Fruit fly (Drosophila melanogaster) whole organism, embryonic: ENCODE results near the gene PNPase.

ENCODE experiments used
- Abd-B ChIP-seq: fragments of 200-800 bp; sonication (Bioruptor generic); optimal IDR thresholded peaks from 2 replicates; lab custom pipeline; 2018; ENCODE audit warnings: missing biosample characterization, mild to moderate bottlenecking, missing genetic modification characterization, moderate library complexity
- CG10654 ChIP-seq: fragments of 200-800 bp; sonication (Bioruptor generic); optimal IDR thresholded peaks from 2 replicates; lab custom pipeline; 2016; ENCODE audit warnings: missing biosample characterization, missing genetic modification characterization
- CG11085 ChIP-seq: fragments of 200-800 bp; sonication (Bioruptor generic); IDR thresholded peaks from 2 replicates; pipeline ENCODE4 v1.3.6; 2022; ENCODE audit warnings: missing biosample characterization, missing genetic modification characterization
- CG12219 ChIP-seq: fragments of 200-800 bp; sonication (Bioruptor generic); optimal IDR thresholded peaks from 3 replicates; lab custom pipeline; 2018; ENCODE audit warnings: missing biosample characterization, mild to moderate bottlenecking, missing genetic modification characterization
- CG13624 ChIP-seq: fragments of 200-800 bp; sonication (Bioruptor generic); optimal IDR thresholded peaks from 2 replicates; lab custom pipeline; 2016; ENCODE audit warnings: missing biosample characterization, missing genetic modification characterization
- CG1602 ChIP-seq: fragments of 200-800 bp; sonication (Bioruptor generic); optimal IDR thresholded peaks from 3 replicates; lab custom pipeline; 2016; ENCODE audit warnings: missing biosample characterization, missing genetic modification characterization
- CG1792 ChIP-seq: fragments of 200-800 bp; sonication (Bioruptor generic); optimal IDR thresholded peaks from 2 replicates; lab custom pipeline; 2016; ENCODE audit warnings: missing biosample characterization, missing genetic modification characterization
- CG30020 ChIP-seq: fragments of 200-800 bp; optimal IDR thresholded peaks from 2 replicates; lab custom pipeline; 2019; ENCODE audit warnings: missing biosample characterization, mild to moderate bottlenecking, missing genetic modification characterization, moderate library complexity
- CG31365 ChIP-seq: fragments of 200-800 bp; sonication (Bioruptor generic); optimal IDR thresholded peaks from 2 replicates; lab custom pipeline; 2018; ENCODE audit warnings: missing biosample characterization, mild to moderate bottlenecking, missing genetic modification characterization
- CG43689 ChIP-seq: fragments of 200-800 bp; sonication (Bioruptor generic); IDR thresholded peaks from 2 replicates; pipeline ENCODE4 v1.3.6; 2022; ENCODE audit warnings: missing biosample characterization, missing genetic modification characterization
- CG5180 ChIP-seq: fragments of 200-800 bp; sonication (Bioruptor generic); optimal IDR thresholded peaks from 3 replicates; lab custom pipeline; 2017; ENCODE audit warnings: missing biosample characterization, missing genetic modification characterization, mild to moderate bottlenecking, moderate library complexity, missing genetic modification reagents
- CG6175 ChIP-seq: fragments of 200-800 bp; sonication (Bioruptor generic); IDR thresholded peaks from 3 replicates; pipeline ENCODE4 v1.3.6; 2022; ENCODE audit warnings: missing biosample characterization, missing genetic modification characterization
- CG7928 ChIP-seq: fragments of 200-800 bp; sonication (Bioruptor generic); optimal IDR thresholded peaks from 2 replicates; lab custom pipeline; 2017; ENCODE audit warnings: missing biosample characterization, mild to moderate bottlenecking, missing genetic modification characterization
- CTCF ChIP-seq: fragments of 200-800 bp; sonication (Bioruptor generic); optimal IDR thresholded peaks from 2 replicates; lab custom pipeline; 2017; ENCODE audit warnings: missing biosample characterization, mild to moderate bottlenecking, missing genetic modification characterization, moderate library complexity
- Camta ChIP-seq: fragments of 200-800 bp; sonication (Bioruptor generic); optimal IDR thresholded peaks from 2 replicates; lab custom pipeline; 2016; ENCODE audit warnings: missing biosample characterization, missing genetic modification characterization
- D19A ChIP-seq: fragments of 200-800 bp; optimal IDR thresholded peaks from 3 replicates; lab custom pipeline; 2019; ENCODE audit warnings: missing biosample characterization, mild to moderate bottlenecking, missing genetic modification characterization, moderate library complexity
- Dek ChIP-seq: fragments of 200-800 bp; sonication (Bioruptor generic); optimal IDR thresholded peaks from 3 replicates; lab custom pipeline; 2019; ENCODE audit warnings: missing biosample characterization, mild to moderate bottlenecking, missing genetic modification characterization, moderate library complexity
- ERR ChIP-seq: fragments of 200-800 bp; sonication (Bioruptor generic); optimal IDR thresholded peaks from 2 replicates; lab custom pipeline; 2016; ENCODE audit warnings: missing biosample characterization, missing genetic modification characterization
- Ets65A ChIP-seq: fragments of 200-800 bp; sonication (Bioruptor generic); peaks from one replicate; lab custom pipeline; 2016; ENCODE audit warnings: missing biosample characterization, missing genetic modification characterization
- Ets97D ChIP-seq: fragments of 200-800 bp; sonication (Bioruptor generic); optimal IDR thresholded peaks from 3 replicates; lab custom pipeline; 2016; ENCODE audit warnings: missing biosample characterization, missing genetic modification characterization
- Fer3 ChIP-seq: fragments of 200-800 bp; sonication (Bioruptor generic); optimal IDR thresholded peaks from 2 replicates; lab custom pipeline; 2018; ENCODE audit warnings: missing biosample characterization, mild to moderate bottlenecking, missing genetic modification characterization, moderate library complexity
- HmgD ChIP-seq: fragments of 200-800 bp; sonication (Bioruptor generic); optimal IDR thresholded peaks from 3 replicates; lab custom pipeline; 2016; ENCODE audit warnings: missing biosample characterization, missing genetic modification characterization
- Hmr ChIP-seq: fragments of 200-800 bp; sonication (Bioruptor generic); optimal IDR thresholded peaks from 3 replicates; lab custom pipeline; 2017; ENCODE audit warnings: mild to moderate bottlenecking, missing biosample characterization, missing genetic modification reagents, missing genetic modification characterization
- Jarid2 ChIP-seq: fragments of 200-800 bp; sonication (Bioruptor generic); optimal IDR thresholded peaks from 3 replicates; lab custom pipeline; 2017; ENCODE audit warnings: mild to moderate bottlenecking, missing biosample characterization, missing genetic modification reagents, missing genetic modification characterization
- Med ChIP-seq: fragments of 200-800 bp; sonication (Bioruptor generic); peaks from one replicate; lab custom pipeline; 2016; ENCODE audit warnings: missing biosample characterization, missing genetic modification characterization, mild to moderate bottlenecking, inconsistent platforms, moderate library complexity
- Neu2 ChIP-seq: fragments of 200-800 bp; sonication (Bioruptor generic); optimal IDR thresholded peaks from 3 replicates; lab custom pipeline; 2016; ENCODE audit warnings: missing biosample characterization, missing genetic modification characterization, borderline replicate concordance
- Ptx1 ChIP-seq: fragments of 200-800 bp; sonication (Bioruptor generic); IDR thresholded peaks from 2 replicates; pipeline ENCODE4 v1.3.6; 2022; ENCODE audit warnings: missing biosample characterization, missing genetic modification characterization
- TFAM ChIP-seq: fragments of 200-800 bp; sonication (Bioruptor generic); optimal IDR thresholded peaks from 2 replicates; lab custom pipeline; 2017; ENCODE audit warnings: missing biosample characterization, missing genetic modification characterization, inconsistent platforms
- caup ChIP-seq: fragments of 200-800 bp; sonication (Bioruptor generic); optimal IDR thresholded peaks from 3 replicates; lab custom pipeline; 2017; ENCODE audit warnings: missing biosample characterization, mild to moderate bottlenecking, missing genetic modification characterization, moderate library complexity; ENCODE audit not compliant: severe bottlenecking
- chm ChIP-seq: fragments of 200-800 bp; sonication (Bioruptor generic); IDR thresholded peaks from 2 replicates; pipeline ENCODE4 v1.3.6; 2022; ENCODE audit warnings: missing biosample characterization, missing genetic modification characterization
- corto ChIP-seq: fragments of 200-800 bp; sonication (Bioruptor generic); optimal IDR thresholded peaks from 2 replicates; lab custom pipeline; 2016; ENCODE audit warnings: missing biosample characterization, mild to moderate bottlenecking, missing genetic modification characterization, moderate library complexity
- danr ChIP-seq: fragments of 200-800 bp; sonication (Bioruptor generic); IDR thresholded peaks from 2 replicates; pipeline ENCODE4 v1.3.6; 2022; ENCODE audit warnings: missing biosample characterization, missing genetic modification characterization
- dati ChIP-seq: fragments of 200-800 bp; sonication (Bioruptor generic); IDR thresholded peaks from 2 replicates; pipeline ENCODE4 v1.3.6; 2022; ENCODE audit warnings: missing biosample characterization, missing genetic modification characterization
- dysf ChIP-seq: fragments of 200-800 bp; sonication (Bioruptor generic); IDR thresholded peaks from 3 replicates; pipeline ENCODE4 v1.3.6; 2022; ENCODE audit warnings: missing biosample characterization, missing genetic modification characterization
- eyg ChIP-seq: fragments of 200-800 bp; sonication (Bioruptor generic); optimal IDR thresholded peaks from 3 replicates; lab custom pipeline; 2016; ENCODE audit warnings: missing biosample characterization, missing genetic modification characterization
- fd96Cb ChIP-seq: fragments of 200-800 bp; sonication (Bioruptor generic); optimal IDR thresholded peaks from 2 replicates; lab custom pipeline; 2018; ENCODE audit warnings: missing biosample characterization, mild to moderate bottlenecking, missing genetic modification characterization, moderate library complexity
- gcm2 ChIP-seq: fragments of 200-800 bp; sonication (Bioruptor generic); optimal IDR thresholded peaks from 2 replicates; lab custom pipeline; 2016; ENCODE audit warnings: missing biosample characterization, missing genetic modification characterization
- gem ChIP-seq: fragments of 200-800 bp; sonication (Bioruptor generic); optimal IDR thresholded peaks from 2 replicates; lab custom pipeline; 2019; ENCODE audit warnings: missing biosample characterization, mild to moderate bottlenecking, missing genetic modification characterization, moderate library complexity
- ham ChIP-seq: fragments of 200-800 bp; sonication (Bioruptor generic); IDR thresholded peaks from 2 replicates; pipeline ENCODE4 v1.3.6; 2022; ENCODE audit warnings: missing biosample characterization, missing genetic modification characterization
- hb ChIP-seq: fragments of 200-800 bp; sonication (Bioruptor generic); IDR thresholded peaks from 3 replicates; pipeline ENCODE4 v1.3.6; 2022; ENCODE audit warnings: missing biosample characterization, missing genetic modification characterization; ENCODE audit not compliant: partially characterized antibody
- hth ChIP-seq: fragments of >200 bp; optimal IDR thresholded peaks from 2 replicates; lab custom pipeline; 2017; ENCODE audit warnings: inconsistent platforms
- jumu ChIP-seq: fragments of 200-800 bp; sonication (Bioruptor generic); optimal IDR thresholded peaks from 3 replicates; lab custom pipeline; 2016; ENCODE audit warnings: missing biosample characterization, missing genetic modification characterization
- kay ChIP-seq: fragments of 200-800 bp; sonication (Bioruptor generic); optimal IDR thresholded peaks from 2 replicates; lab custom pipeline; 2016; ENCODE audit warnings: missing biosample characterization, missing genetic modification characterization
- lmd ChIP-seq: fragments of 200-800 bp; sonication (Bioruptor generic); IDR thresholded peaks from 2 replicates; pipeline ENCODE4 v1.3.6; 2022; ENCODE audit warnings: missing biosample characterization, missing genetic modification characterization
- luna ChIP-seq: fragments of 200-800 bp; sonication (Bioruptor generic); optimal IDR thresholded peaks from 2 replicates; lab custom pipeline; 2016; ENCODE audit warnings: missing biosample characterization, missing genetic modification characterization
- nau ChIP-seq: fragments of 200-800 bp; sonication (Bioruptor generic); optimal IDR thresholded peaks from 3 replicates; lab custom pipeline; 2017; ENCODE audit warnings: missing biosample characterization, mild to moderate bottlenecking, missing genetic modification characterization, missing genetic modification reagents
- org-1 ChIP-seq: fragments of 200-800 bp; sonication (Bioruptor generic); optimal IDR thresholded peaks from 2 replicates; lab custom pipeline; 2017; ENCODE audit warnings: missing biosample characterization, missing genetic modification characterization
- prd ChIP-seq, 3 experiments: fragments of >200 bp in 2 of 3; fragments of 200-800 bp in 1 of 3; sonication (Bioruptor generic) in 1 of 3; optimal IDR thresholded peaks in 2 of 3; IDR thresholded peaks in 1 of 3; 2 replicates in 2 of 3; 3 replicates in 1 of 3; pipeline versions ENCODE4 v1.3.6 to Lab custom; 2017 to 2022; ENCODE audit warnings: missing biosample characterization in 1 of 3, missing genetic modification characterization in 1 of 3
- salm ChIP-seq: fragments of 200-800 bp; sonication (Bioruptor generic); optimal IDR thresholded peaks from 2 replicates; lab custom pipeline; 2018; ENCODE audit warnings: missing biosample characterization, mild to moderate bottlenecking, missing genetic modification characterization
- sr ChIP-seq: fragments of 200-800 bp; sonication (Bioruptor generic); IDR thresholded peaks from 3 replicates; pipeline ENCODE4 v1.3.6; 2022; ENCODE audit warnings: missing biosample characterization, missing genetic modification characterization
- stc ChIP-seq: fragments of 200-800 bp; sonication (Bioruptor generic); IDR thresholded peaks from 2 replicates; pipeline ENCODE4 v1.3.6; 2022; ENCODE audit warnings: missing biosample characterization, missing genetic modification characterization
- vfl ChIP-seq: fragments of 200-800 bp; sonication (Bioruptor generic); optimal IDR thresholded peaks from 2 replicates; lab custom pipeline; 2016; ENCODE audit warnings: missing biosample characterization, missing genetic modification characterization
- vnd ChIP-seq: fragments of 200-800 bp; sonication (Bioruptor generic); IDR thresholded peaks from 3 replicates; pipeline ENCODE4 v1.3.6; 2022; ENCODE audit warnings: missing biosample characterization, missing genetic modification characterization; ENCODE audit not compliant: partially characterized antibody

PNPase gene

dm6 chr3R:31369054-31369453 is 36.2 kb downstream of the PNPase start (continued):
- TF ChIP-seq CG1792 (GFP tag; lab: Kevin White, UChicago): no peak
- TF ChIP-seq CG12219 (GFP tag; lab: Kevin White, UChicago): no peak
- no peak for TF ChIP-seq CG30020
- TF ChIP-seq corto: no peak
- no peak for TF ChIP-seq CG10654 (GFP tag; lab: Kevin White, UChicago)
- no peak for TF ChIP-seq CG5180
- peak; percentile 33; the same call in 1 of the 3 replicates for TF ChIP-seq dysf
- no peak for TF ChIP-seq stc (GFP tag; lab: Robert Waterston, UW)
- TF ChIP-seq hb: no peak
- TF ChIP-seq TFAM: no peak
- no peak for TF ChIP-seq danr (GFP tag; lab: Robert Waterston, UW)
- TF ChIP-seq org-1 (GFP tag; lab: Kevin White, UChicago): no peak
- TF ChIP-seq chm: no peak
- TF ChIP-seq vfl: no peak
- TF ChIP-seq Ets65A: no peak
- no peak for TF ChIP-seq salm (tag; lab: Kevin White, UChicago)
- no peak for TF ChIP-seq Camta
- peak; percentile 15 for TF ChIP-seq caup (GFP tag; lab: Kevin White, UChicago)
- peak; percentile 29 for TF ChIP-seq gem (tag; lab: Kevin White, UChicago)
- TF ChIP-seq CTCF (GFP tag; lab: Kevin White, UChicago): no peak
- TF ChIP-seq CG7928: no peak
- TF ChIP-seq hth: no peak
- no peak for TF ChIP-seq jumu (GFP tag; lab: Kevin White, UChicago)
- TF ChIP-seq CG11085: no peak
- TF ChIP-seq D19A (tag; lab: Kevin White, UChicago): peak; percentile 53
- TF ChIP-seq CG6175 (GFP tag; lab: Robert Waterston, UW): no peak
- TF ChIP-seq luna (GFP tag; lab: Kevin White, UChicago): no peak
- TF ChIP-seq fd96Cb (tag; lab: Kevin White, UChicago): no peak
- 0 out of 2 replicates have a peak, but pooled peaks have one; percentile 8 for TF ChIP-seq Ptx1 (GFP tag; lab: Robert Waterston, UW)
- no peak for TF ChIP-seq prd (optimal IDR thresholded peaks at IDR 0.05; lab: Kevin White, UChicago)
- TF ChIP-seq prd (GFP tag; IDR thresholded peaks at IDR 0.05; lab: Robert Waterston, UW): no peak
- TF ChIP-seq kay (GFP tag; lab: Kevin White, UChicago): no peak
- TF ChIP-seq Med: peak; percentile 62
- no peak for TF ChIP-seq gcm2 (GFP tag; lab: Kevin White, UChicago)
- TF ChIP-seq lmd (GFP tag; lab: Robert Waterston, UW): no peak
- TF ChIP-seq CG31365 (tag; lab: Kevin White, UChicago): no peak
- no peak for TF ChIP-seq HmgD (GFP tag; lab: Kevin White, UChicago)
- TF ChIP-seq Ets97D (GFP tag; lab: Kevin White, UChicago): no peak
- no peak for TF ChIP-seq ERR (GFP tag; lab: Kevin White, UChicago)
- no peak for TF ChIP-seq eyg (GFP tag; lab: Kevin White, UChicago)
- no peak for TF ChIP-seq CG1602
- TF ChIP-seq sr (GFP tag; lab: Robert Waterston, UW): no peak
- TF ChIP-seq Hmr (GFP tag; lab: Kevin White, UChicago): peak; percentile 12
- TF ChIP-seq Fer3 (tag; lab: Kevin White, UChicago): no peak
- no peak for TF ChIP-seq Dek (tag; lab: Kevin White, UChicago)
- no peak for TF ChIP-seq ham (GFP tag; lab: Robert Waterston, UW)
- TF ChIP-seq Abd-B (GFP tag; lab: Kevin White, UChicago): no peak
- TF ChIP-seq nau (GFP tag; lab: Kevin White, UChicago): no peak
- no peak for TF ChIP-seq dati
- no peak for TF ChIP-seq CG43689
- TF ChIP-seq Jarid2: no peak
- no peak for TF ChIP-seq vnd (GFP tag; lab: Robert Waterston, UW)
- TF ChIP-seq CG13624 (GFP tag; lab: Kevin White, UChicago): no peak
- no peak for TF ChIP-seq Neu2 (GFP tag; lab: Kevin White, UChicago)
